Fruit fly (Drosophila melanogaster) whole organism, prepupa: ENCODE measurements around the gene dl.

ENCODE experiments used
- CG11294 ChIP-seq: fragments of 200-800 bp; sonication (Bioruptor generic); IDR thresholded peaks from 2 replicates; pipeline ENCODE4 v1.3.6; 2022; ENCODE audit warnings: missing biosample characterization, missing genetic modification characterization
- CG11762 ChIP-seq: fragments of 200-800 bp; sonication (Bioruptor generic); optimal IDR thresholded peaks from 3 replicates; lab custom pipeline; 2016; ENCODE audit warnings: missing biosample characterization, missing genetic modification characterization; ENCODE audit not compliant: insufficient read depth
- CG11902 ChIP-seq: fragments of 200-800 bp; sonication (Bioruptor generic); optimal IDR thresholded peaks from 3 replicates; lab custom pipeline; 2016; ENCODE audit warnings: missing biosample characterization, missing genetic modification characterization
- CG15336 ChIP-seq: fragments of 200-800 bp; sonication (Bioruptor generic); IDR thresholded peaks from 2 replicates; pipeline ENCODE4 v1.3.6; 2022; ENCODE audit warnings: missing biosample characterization, missing genetic modification characterization
- CG1621 ChIP-seq: fragments of 200-800 bp; sonication (Bioruptor generic); optimal IDR thresholded peaks from 3 replicates; lab custom pipeline; 2018; ENCODE audit warnings: missing biosample characterization, mild to moderate bottlenecking, missing genetic modification characterization
- CG16779 ChIP-seq: fragments of 200-800 bp; sonication (Bioruptor generic); optimal IDR thresholded peaks from 3 replicates; lab custom pipeline; 2017; ENCODE audit warnings: missing biosample characterization, mild to moderate bottlenecking, missing genetic modification characterization
- CG3032 ChIP-seq: fragments of 200-800 bp; optimal IDR thresholded peaks from 2 replicates; lab custom pipeline; 2019; ENCODE audit warnings: missing biosample characterization, mild to moderate bottlenecking, missing genetic modification characterization, moderate library complexity
- CG31627 ChIP-seq: fragments of 200-800 bp; sonication (Bioruptor generic); optimal IDR thresholded peaks from 3 replicates; lab custom pipeline; 2016; ENCODE audit warnings: missing biosample characterization, missing genetic modification characterization
- CG32006 ChIP-seq: fragments of 200-800 bp; sonication (Bioruptor generic); optimal IDR thresholded peaks from 3 replicates; lab custom pipeline; 2017; ENCODE audit warnings: missing biosample characterization, mild to moderate bottlenecking, missing genetic modification characterization
- CG34406 ChIP-seq: fragments of 200-800 bp; sonication (Bioruptor generic); optimal IDR thresholded peaks from 3 replicates; lab custom pipeline; 2016; ENCODE audit warnings: missing biosample characterization, missing genetic modification characterization
- CG3919 ChIP-seq: fragments of 200-800 bp; sonication (Bioruptor generic); optimal IDR thresholded peaks from 3 replicates; lab custom pipeline; 2016; ENCODE audit warnings: missing biosample characterization, missing genetic modification characterization
- CG4318 ChIP-seq: fragments of 200-800 bp; sonication (Bioruptor generic); optimal IDR thresholded peaks from 3 replicates; lab custom pipeline; 2017; ENCODE audit warnings: missing biosample characterization, mild to moderate bottlenecking, missing genetic modification characterization
- CG6163 ChIP-seq: fragments of 200-800 bp; sonication (Bioruptor generic); IDR thresholded peaks from 3 replicates; pipeline ENCODE4 v1.3.6; 2022; ENCODE audit warnings: missing biosample characterization, missing genetic modification characterization
- CG8119 ChIP-seq: fragments of 200-800 bp; sonication (Bioruptor generic); IDR thresholded peaks from 3 replicates; pipeline ENCODE4 v1.3.6; 2022; ENCODE audit warnings: missing biosample characterization, missing genetic modification characterization
- CG8319 ChIP-seq: fragments of 200-800 bp; sonication (Bioruptor generic); optimal IDR thresholded peaks from 3 replicates; lab custom pipeline; 2016; ENCODE audit warnings: missing biosample characterization, missing genetic modification characterization
- CG9139 ChIP-seq: fragments of 200-800 bp; sonication (Bioruptor generic); optimal IDR thresholded peaks from 3 replicates; lab custom pipeline; 2017; ENCODE audit warnings: missing biosample characterization, mild to moderate bottlenecking, missing genetic modification characterization
- Eip78C ChIP-seq: fragments of 200-800 bp; sonication (Bioruptor generic); peaks from one replicate; lab custom pipeline; 2016; ENCODE audit warnings: missing biosample characterization, missing genetic modification characterization
- Eip93F ChIP-seq: fragments of 200-800 bp; sonication (Bioruptor generic); optimal IDR thresholded peaks from 2 replicates; lab custom pipeline; 2016; ENCODE audit warnings: missing biosample characterization, mild to moderate bottlenecking, missing genetic modification characterization
- Ets96B ChIP-seq: fragments of 200-800 bp; optimal IDR thresholded peaks from 2 replicates; lab custom pipeline; 2019; ENCODE audit warnings: missing biosample characterization, mild to moderate bottlenecking, missing genetic modification characterization, moderate library complexity
- Gug ChIP-seq: fragments of 200-800 bp; sonication (Bioruptor generic); IDR thresholded peaks from 2 replicates; pipeline ENCODE4 v1.3.6; 2022; ENCODE audit warnings: missing biosample characterization, missing genetic modification characterization
- Hr38 ChIP-seq: sonication (Bioruptor generic); optimal IDR thresholded peaks from 2 replicates; lab custom pipeline; 2016; ENCODE audit warnings: missing biosample characterization, missing genetic modification characterization
- Hr39 ChIP-seq: fragments of 200-800 bp; sonication (Bioruptor generic); optimal IDR thresholded peaks from 2 replicates; lab custom pipeline; 2016; ENCODE audit warnings: missing biosample characterization, missing genetic modification characterization
- Hr4 ChIP-seq: fragments of 200-800 bp; sonication (Bioruptor generic); optimal IDR thresholded peaks from 3 replicates; lab custom pipeline; 2016; ENCODE audit warnings: missing biosample characterization, missing genetic modification characterization
- Smox ChIP-seq: fragments of 200-800 bp; sonication (Bioruptor generic); optimal IDR thresholded peaks from 3 replicates; lab custom pipeline; 2016; ENCODE audit warnings: missing biosample characterization, missing genetic modification characterization
- Sox14 ChIP-seq: fragments of 200-800 bp; sonication (Bioruptor generic); optimal IDR thresholded peaks from 3 replicates; lab custom pipeline; 2016; ENCODE audit warnings: missing biosample characterization, missing genetic modification characterization
- cyc ChIP-seq: fragments of 200-800 bp; sonication (Bioruptor generic); optimal IDR thresholded peaks from 3 replicates; lab custom pipeline; 2016; ENCODE audit warnings: missing biosample characterization, missing genetic modification characterization
- dsx ChIP-seq: fragments of 200-800 bp; optimal IDR thresholded peaks from 3 replicates; lab custom pipeline; 2019; ENCODE audit warnings: missing biosample characterization, mild to moderate bottlenecking, missing genetic modification characterization, moderate library complexity; ENCODE audit not compliant: poor library complexity, severe bottlenecking
- eg ChIP-seq: fragments of 200-800 bp; sonication (Bioruptor generic); IDR thresholded peaks from 3 replicates; pipeline ENCODE4 v1.3.6; 2022; ENCODE audit warnings: missing biosample characterization, missing genetic modification characterization
- esn ChIP-seq: fragments of 200-800 bp; sonication (Bioruptor generic); optimal IDR thresholded peaks from 2 replicates; lab custom pipeline; 2016; ENCODE audit warnings: missing biosample characterization, mild to moderate bottlenecking, missing genetic modification characterization, moderate library complexity
- fd59A ChIP-seq: fragments of 200-800 bp; sonication (Bioruptor generic); optimal IDR thresholded peaks from 2 replicates; lab custom pipeline; 2017; ENCODE audit warnings: missing biosample characterization, mild to moderate bottlenecking, missing genetic modification characterization, missing genetic modification reagents
- lz ChIP-seq: fragments of 200-800 bp; sonication (Bioruptor generic); optimal IDR thresholded peaks from 3 replicates; lab custom pipeline; 2016; ENCODE audit warnings: missing biosample characterization, missing genetic modification characterization
- net ChIP-seq: fragments of 200-800 bp; sonication (Bioruptor generic); optimal IDR thresholded peaks from 3 replicates; lab custom pipeline; 2016; ENCODE audit warnings: missing biosample characterization, missing genetic modification characterization
- salr ChIP-seq, 2 experiments: fragments of 200-800 bp; sonication (Bioruptor generic); optimal IDR thresholded peaks; 3 replicates each; lab custom pipeline; 2016 to 2018; ENCODE audit warnings: missing biosample characterization in 2 of 2, missing genetic modification characterization in 2 of 2, mild to moderate bottlenecking in 1 of 2
- spab ChIP-seq: fragments of 200-800 bp; sonication (Bioruptor generic); optimal IDR thresholded peaks from 2 replicates; lab custom pipeline; 2017; ENCODE audit warnings: missing biosample characterization, mild to moderate bottlenecking, missing genetic modification characterization, missing genetic modification reagents
- svp ChIP-seq: fragments of 200-800 bp; sonication (Bioruptor generic); peaks from one replicate; lab custom pipeline; 2016; ENCODE audit warnings: missing biosample characterization, missing genetic modification characterization
- vri ChIP-seq: fragments of 200-800 bp; sonication (Bioruptor generic); optimal IDR thresholded peaks from 3 replicates; lab custom pipeline; 2016; ENCODE audit warnings: missing biosample characterization, mild to moderate bottlenecking, missing genetic modification characterization

Gene dl

dm6 chr2L:17465915-17466677 is 15.9 kb upstream of the dl start (continued):
- TF ChIP-seq CG11762 (GFP tag; lab: Kevin White, UChicago) (peak; percentile 59), net (GFP tag; lab: Kevin White, UChicago) (peak; percentile 91), eg (GFP tag; lab: Robert Waterston, UW) (peak; percentile 89), CG8119 (GFP tag; lab: Robert Waterston, UW) (peak; percentile 88), Eip93F (GFP tag; lab: Kevin White, UChicago) (no peak), svp (GFP tag; lab: Kevin White, UChicago) (no peak), CG11294 (GFP tag; lab: Robert Waterston, UW) (peak; percentile 79), CG15336 (GFP tag; lab: Robert Waterston, UW) (peak; percentile 91), CG3919 (GFP tag; lab: Kevin White, UChicago) (peak; percentile 84), CG32006 (GFP tag; lab: Kevin White, UChicago) (peak; percentile 85), CG9139 (peak; percentile 38), CG3032 (peak; percentile 79), salr (GFP tag; optimal IDR thresholded peaks at IDR 0.05; lab: Kevin White, UChicago) (peak; percentile 47 to 75), Ets96B (tag; lab: Kevin White, UChicago) (peak; percentile 84), vri (no peak), Smox (GFP tag; lab: Kevin White, UChicago) (no peak), CG31627 (GFP tag; lab: Kevin White, UChicago) (peak; percentile 49), Hr4 (GFP tag; lab: Kevin White, UChicago) (peak; percentile 90), Hr39 (GFP tag; lab: Kevin White, UChicago) (peak; percentile 53), CG4318 (peak; percentile 80), dsx (GFP tag; lab: Kevin White, UChicago) (peak; percentile 71), Gug (peak; percentile 82), CG11902 (GFP tag; lab: Kevin White, UChicago) (peak; percentile 45), CG8319 (GFP tag; lab: Kevin White, UChicago) (peak; percentile 50), spab (GFP tag; lab: Kevin White, UChicago) (peak; percentile 64), Hr38 (GFP tag; lab: Kevin White, UChicago) (peak; percentile 0), cyc (peak; percentile 55), CG6163 (peak; percentile 91; the same call in 2 of the 3 replicates), lz (GFP tag; lab: Kevin White, UChicago) (peak; percentile 54), CG1621 (tag; lab: Kevin White, UChicago) (peak; percentile 78), fd59A (GFP tag; lab: Kevin White, UChicago) (peak; percentile 73), esn (GFP tag; lab: Kevin White, UChicago) (peak; percentile 61)
- TF ChIP-seq, all 60 proteins: peak for 51

dm6 chr2L:17457944-17458343 is 7.8 kb upstream of the dl start, which contains the start of gene CG18563:
TSS of gene CG18563 (minus strand) at chr2L:17458044.
- TF ChIP-seq Sox14 (no peak), CG34406 (GFP tag; lab: Kevin White, UChicago) (no peak), esn (GFP tag; lab: Kevin White, UChicago) (no peak), CG3919 (GFP tag; lab: Kevin White, UChicago) (no peak), Eip78C (peak; percentile 23), svp (GFP tag; lab: Kevin White, UChicago) (no peak)

DNA sequence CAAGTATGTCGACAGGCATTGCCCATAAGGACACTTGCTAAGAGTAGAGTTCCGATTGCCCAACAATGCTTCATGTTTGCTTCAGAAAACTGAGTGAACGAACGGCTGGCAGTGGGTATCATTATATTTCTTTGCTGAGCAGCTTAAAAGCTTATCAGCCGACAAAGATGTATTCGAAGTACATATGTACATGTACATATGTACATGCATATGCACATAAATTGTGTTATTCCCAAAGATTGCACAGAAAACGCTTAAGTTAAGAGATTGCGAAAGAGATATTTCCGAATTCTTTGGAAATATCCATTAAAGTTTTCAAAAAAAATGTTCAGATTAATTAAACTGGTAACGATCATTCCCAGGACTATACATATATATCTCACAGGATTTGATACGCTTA is 5.7 kb upstream of the dl start, which contains the start of gene SPH93:
TSS of gene SPH93 (minus strand) at position 101 of the 400 bp plus-strand sequence.
- TF ChIP-seq Eip78C (peak; percentile 40), CG16779 (no peak)
